Worm (Caenorhabditis elegans): ENCODE measurements around the gene F44B9.5.

The F44B9.5 gene

DNA sequence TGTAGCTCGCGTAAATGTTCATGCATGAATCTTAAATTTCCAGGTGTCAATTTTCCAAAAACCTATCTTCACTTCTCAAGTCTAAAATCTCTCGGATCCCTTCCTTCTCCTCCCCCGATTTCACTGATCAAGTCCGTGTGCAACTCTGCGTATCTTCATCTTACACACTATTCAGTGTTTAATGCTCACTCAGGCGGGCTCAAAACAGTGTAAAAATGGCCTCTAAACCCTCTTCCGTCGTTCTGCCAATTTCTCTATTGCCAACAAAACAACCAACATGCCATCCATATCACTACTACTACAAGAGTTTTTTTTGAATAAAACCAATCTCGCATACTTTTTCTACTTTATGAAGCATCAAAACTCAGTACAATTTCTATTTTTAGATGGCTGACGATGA lies 5.7 kb upstream of the F44B9.5 start, which contains the start of gene F44B9.2:
Gene F44B9.2, plus strand, starts transcription at position 387 of the 400 bp plus-strand sequence.
- TF ChIP-seq K09A11.1 (tag; optimal IDR thresholded peaks at IDR 0.05; ENCODE audit: insufficient read depth), result no peak
- peak; percentile 5 for TF ChIP-seq pat-9 (tag; optimal IDR thresholded peaks at IDR 0.05)

DNA sequence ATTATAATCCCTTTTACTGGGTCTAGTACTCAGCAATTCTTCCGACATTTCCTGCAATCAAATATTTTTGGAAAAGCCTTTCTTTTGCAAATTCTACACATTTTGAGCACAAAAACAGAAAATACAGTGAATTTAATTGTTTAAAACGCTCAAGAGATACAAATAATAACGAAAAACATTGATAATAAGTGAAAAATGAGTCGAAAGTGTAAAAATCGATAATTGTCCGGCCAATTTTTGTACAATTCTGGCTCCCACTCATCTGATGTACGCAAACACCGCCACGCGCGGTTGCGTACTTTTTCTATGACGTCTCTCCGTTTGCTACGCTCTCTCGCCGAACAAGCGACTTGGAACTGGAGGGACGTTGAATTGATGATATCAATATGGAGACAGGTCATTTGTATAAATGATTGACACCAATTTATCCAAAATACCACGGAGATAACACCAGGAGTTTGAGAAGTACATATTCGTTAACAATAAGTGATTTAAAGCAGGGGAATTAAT lies 4.5 kb upstream of the F44B9.5 start, which contains the start of gene lin-36:
Gene lin-36, minus strand, starts transcription at position 51 of the 510 bp plus-strand sequence.
- peak; percentile 30 for TF ChIP-seq K09A11.1 (tag; optimal IDR thresholded peaks at IDR 0.05; ENCODE audit: insufficient read depth)
- no peak for TF ChIP-seq ceh-6 (GFP tag; optimal IDR thresholded peaks at IDR 0.05)
- TF ChIP-seq sdc-2 (tag; optimal IDR thresholded peaks at IDR 0.05), result no peak
- no peak for TF ChIP-seq ama-1 (optimal IDR thresholded peaks at IDR 0.05)
- TF ChIP-seq elt-4 (tag; optimal IDR thresholded peaks at IDR 0.05), result no peak
- no peak for TF ChIP-seq fkh-6 (tag; optimal IDR thresholded peaks at IDR 0.05)
- TF ChIP-seq hlh-13 (GFP tag; optimal IDR thresholded peaks at IDR 0.05), result no peak
- no peak for TF ChIP-seq ceh-9 (tag; optimal IDR thresholded peaks at IDR 0.05)
- TF ChIP-seq sox-2 (GFP tag; IDR thresholded peaks at IDR 0.05), result no peak
- no peak for TF ChIP-seq odd-2 (tag; optimal IDR thresholded peaks at IDR 0.05)
- TF ChIP-seq ttx-3 (tag; optimal IDR thresholded peaks at IDR 0.05), result no peak
- no peak for TF ChIP-seq nhr-232 (tag; optimal IDR thresholded peaks at IDR 0.05)
- TF ChIP-seq ceh-18 (tag; optimal IDR thresholded peaks at IDR 0.05), result peak; percentile 46
- TF ChIP-seq tbx-7 (tag; optimal IDR thresholded peaks at IDR 0.05), result no peak
- no peak for TF ChIP-seq ceh-24 (tag; optimal IDR thresholded peaks at IDR 0.05)
- TF ChIP-seq nfya-1 (tag; optimal IDR thresholded peaks at IDR 0.05), result peak; percentile 73
- no peak for TF ChIP-seq pha-2 (tag; optimal IDR thresholded peaks at IDR 0.05)
- TF ChIP-seq hlh-30 (tag; optimal IDR thresholded peaks at IDR 0.05; ENCODE audit: insufficient read depth), result peak; percentile 79
- no peak for TF ChIP-seq syd-9 (tag; optimal IDR thresholded peaks at IDR 0.05)
- no peak for TF ChIP-seq unc-3 (GFP tag; conservative IDR thresholded peaks at IDR 0.05)
- TF ChIP-seq unc-3 (tag; optimal IDR thresholded peaks at IDR 0.05), result peak; percentile 25
- TF ChIP-seq ref-2 (tag; optimal IDR thresholded peaks at IDR 0.05), result peak; percentile 44
- no peak for TF ChIP-seq hlh-15 (tag; optimal IDR thresholded peaks at IDR 0.05)
- no peak for TF ChIP-seq dve-1 (tag; optimal IDR thresholded peaks at IDR 0.05)
- TF ChIP-seq pax-1 (tag; optimal IDR thresholded peaks at IDR 0.05), result peak; percentile 41
- TF ChIP-seq C38D4.7 (GFP tag; optimal IDR thresholded peaks at IDR 0.05), result no peak
- TF ChIP-seq pha-4 (tag; optimal IDR thresholded peaks at IDR 0.05), result no peak
- TF ChIP-seq lim-6 (tag; optimal IDR thresholded peaks at IDR 0.05), result no peak
- peak; percentile 82 for TF ChIP-seq tbx-2 (tag; optimal IDR thresholded peaks at IDR 0.05)
- TF ChIP-seq ceh-14 (tag; optimal IDR thresholded peaks at IDR 0.05), result peak; percentile 23
- no peak for TF ChIP-seq Y22D7AL.16 (tag; optimal IDR thresholded peaks at IDR 0.05)
- TF ChIP-seq ets-4 (tag; optimal IDR thresholded peaks at IDR 0.05), result no peak
- TF ChIP-seq ahr-1 (tag; optimal IDR thresholded peaks at IDR 0.05), result no peak
- TF ChIP-seq pat-9 (tag; optimal IDR thresholded peaks at IDR 0.05), result no peak
- TF ChIP-seq K02D7.2 (tag; optimal IDR thresholded peaks at IDR 0.05), result no peak
- TF ChIP-seq ceh-30 (tag; optimal IDR thresholded peaks at IDR 0.05), result peak; percentile 41
- TF ChIP-seq nhr-11 (tag; optimal IDR thresholded peaks at IDR 0.05), result no peak
- no peak for TF ChIP-seq che-1 (tag; optimal IDR thresholded peaks at IDR 0.05)
- TF ChIP-seq ceh-19 (GFP tag; optimal IDR thresholded peaks at IDR 0.05), result no peak
- TF ChIP-seq sox-4 (tag; optimal IDR thresholded peaks at IDR 0.05), result no peak
- TF ChIP-seq elt-2 (tag; optimal IDR thresholded peaks at IDR 0.05), result peak; percentile 49
- no peak for TF ChIP-seq zip-5 (tag; optimal IDR thresholded peaks at IDR 0.05)
- TF ChIP-seq ceh-34 (tag; optimal IDR thresholded peaks at IDR 0.05), result no peak
- no peak for TF ChIP-seq gmeb-2 (tag; optimal IDR thresholded peaks at IDR 0.05)
- no peak for TF ChIP-seq F13H6.1 (tag; optimal IDR thresholded peaks at IDR 0.05)
- no peak for TF ChIP-seq hlh-6 (tag; optimal IDR thresholded peaks at IDR 0.05)
- TF ChIP-seq ceh-22 (tag; optimal IDR thresholded peaks at IDR 0.05), result no peak
- no peak for TF ChIP-seq mec-3 (tag; optimal IDR thresholded peaks at IDR 0.05; ENCODE audit: borderline replicate concordance)
- no peak for TF ChIP-seq lin-11 (tag; optimal IDR thresholded peaks at IDR 0.05)
- no peak for TF ChIP-seq T23F11.4 (GFP tag; optimal IDR thresholded peaks at IDR 0.05)
- no peak for TF ChIP-seq rnt-1 (tag; optimal IDR thresholded peaks at IDR 0.05)
